Fruit fly (Drosophila melanogaster) whole organism, larva: Measurements from ENCODE around the gene CG13947.
A peak's percentile ranks its signal among the peaks of the same experiment; 100 is the strongest.

ENCODE experiments used
- noc ChIP-seq: fragments of 200-800 bp; sonication (Bioruptor generic); optimal IDR thresholded peaks from 3 replicates; lab custom pipeline; 2019; ENCODE audit warnings: missing biosample characterization, mild to moderate bottlenecking, missing genetic modification characterization, moderate library complexity

CG13947 gene

dm6 chr2L:811405-811804, 32.4 kb downstream of the CG13947 start, which contains the start of gene Dbp21E2:
TSS of gene Dbp21E2 (plus strand) at chr2L:811584.
- no peak for TF ChIP-seq noc (tag; lab: Kevin White, UChicago)

- TF ChIP-seq noc (tag; lab: Kevin White, UChicago) = no peak
Measured at dm6 chr2L:815785-816389, 36.9 kb downstream of the CG13947 start, which contains the start of the genes Saf6 and Pex12. TSS of gene Saf6 (minus strand) at chr2L:815950. TSS of gene Pex12 (plus strand) at chr2L:815993.

- no peak for TF ChIP-seq noc (tag; lab: Kevin White, UChicago)
Measured at dm6 chr2L:817850-818249, 38.9 kb downstream of the CG13947 start, which contains the start of gene CG15880. TSS of gene CG15880 (minus strand) at chr2L:817950.

- peak; percentile 66 for TF ChIP-seq noc (tag; lab: Kevin White, UChicago)
Measured at dm6 chr2L:819315-820032, 40.5 kb downstream of the CG13947 start, which contains the start of the genes PGAP2 and Clp. TSS of gene PGAP2 (minus strand) at chr2L:819508. TSS of gene Clp (plus strand) at chr2L:819964.

dm6 chr2L:821242-821985, 42.4 kb downstream of the CG13947 start, which contains the start of gene CG3662:
TSS of gene CG3662 (plus strand) at chr2L:821289.
- TF ChIP-seq noc (tag; lab: Kevin White, UChicago) = peak; percentile 17

dm6 chr2L:821986-822711, 43.2 kb downstream of the CG13947 start:
- no peak for TF ChIP-seq noc (tag; lab: Kevin White, UChicago)

dm6 chr2L:825768-826263, 46.8 kb downstream of the CG13947 start, which contains the start of the genes CG3862 and dock:
TSS of gene CG3862 (minus strand) at chr2L:825861.
TSS of gene dock (plus strand) at chr2L:825969.
- TF ChIP-seq noc (tag; lab: Kevin White, UChicago) = peak; percentile 81

dm6 chr2L:826388-826787, 47.4 kb downstream of the CG13947 start:
- no peak for TF ChIP-seq noc (tag; lab: Kevin White, UChicago)

- TF ChIP-seq noc (tag; lab: Kevin White, UChicago) = no peak
Measured at dm6 chr2L:827049-827448, 48.1 kb downstream of the CG13947 start.

- no peak for TF ChIP-seq noc (tag; lab: Kevin White, UChicago)
Measured at dm6 chr2L:827516-828362, 48.8 kb downstream of the CG13947 start.
